Worm (Caenorhabditis elegans): Measurements from ENCODE around the gene clec-130.

ce11 chrII:3620862-3621261, 47.5 kb downstream of the clec-130 start:
- TF ChIP-seq zag-1 (tag; optimal IDR thresholded peaks at IDR 0.05): no peak
- TF ChIP-seq R02D3.7 (tag; optimal IDR thresholded peaks at IDR 0.05): no peak
- TF ChIP-seq egl-27 (tag; optimal IDR thresholded peaks at IDR 0.05): no peak
- TF ChIP-seq nhr-10 (tag; optimal IDR thresholded peaks at IDR 0.05): no peak
- TF ChIP-seq attf-4 (tag; optimal IDR thresholded peaks at IDR 0.05): no peak
- TF ChIP-seq nhr-237 (tag; optimal IDR thresholded peaks at IDR 0.05): no peak
- no peak for TF ChIP-seq nhr-77 (tag; optimal IDR thresholded peaks at IDR 0.05)

All from whole organism, L4 larva.